Worm (Caenorhabditis elegans) whole organism, L4/young adult: ENCODE data around the gene K03D3.5.
"Not testable (repeated sequence)": the region's sequence is repeated elsewhere in the genome, so short reads cannot be mapped to it uniquely, and the experiment has no call there.

Experiments used
- W03F9.2 ChIP-seq: fragments of 150-350 bp; optimal IDR thresholded peaks from 2 replicates; lab custom pipeline; 2014; ENCODE audit warnings: missing biosample characterization, missing genetic modification characterization
- dao-5 ChIP-seq: sonication (generic microtip); optimal IDR thresholded peaks from 2 replicates; lab custom pipeline; 2016; ENCODE audit warnings: missing genotype, missing genetic modification characterization, moderate library complexity, missing compliant biosample characterization
- him-1 ChIP-seq: sonication (generic microtip); optimal IDR thresholded peaks from 2 replicates; lab custom pipeline; 2016; ENCODE audit warnings: missing genotype, missing genetic modification reagents, missing genetic modification characterization, missing compliant biosample characterization

K03D3.5 gene

DNA sequence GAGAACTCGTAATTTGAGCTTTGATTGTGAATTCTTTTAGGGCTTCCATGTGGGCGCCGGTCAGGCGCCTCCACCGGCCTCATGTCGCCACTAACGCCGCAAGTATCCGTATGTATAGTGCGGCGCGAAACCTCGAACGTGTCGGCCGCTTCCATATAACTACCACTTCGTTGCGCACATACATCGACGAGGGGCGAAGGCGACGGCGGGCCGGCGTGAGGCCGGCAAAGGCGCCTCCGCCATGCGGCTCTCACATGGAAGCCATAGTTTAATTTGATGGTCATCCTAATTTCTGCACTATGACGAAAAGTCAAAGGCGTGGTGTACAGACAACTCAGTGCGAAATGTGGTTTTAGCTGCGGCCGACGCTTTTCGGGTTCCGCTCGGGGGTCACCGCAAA lies 10.2 kb downstream of the K03D3.5 start:
- TF ChIP-seq dao-5 (no peak), him-1 (no peak), W03F9.2 (no peak)

DNA sequence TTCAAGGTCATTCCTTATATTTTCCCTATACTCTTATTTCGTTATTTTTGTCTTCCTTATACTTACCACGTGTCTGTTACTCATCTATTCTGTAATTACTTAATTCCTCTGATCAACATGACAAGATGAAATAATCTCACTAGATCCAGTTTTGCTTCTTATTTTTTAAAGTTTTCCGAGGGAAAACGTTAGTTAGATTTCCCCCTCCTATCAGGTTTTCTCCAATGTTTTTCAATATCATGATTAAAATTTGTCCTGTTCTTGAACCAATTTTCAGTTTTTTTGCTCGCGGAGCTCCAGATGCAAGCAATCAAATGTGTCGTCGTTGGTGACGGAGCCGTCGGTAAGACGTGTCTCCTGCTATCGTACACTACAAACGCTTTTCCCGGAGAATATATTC lies 12.4 kb downstream of the K03D3.5 start, which contains the start of gene rac-2:
TSS of gene rac-2 (plus strand) at position 301 of the 400 bp plus-strand sequence.
- not testable (repeated sequence) for TF ChIP-seq him-1, dao-5, W03F9.2

DNA sequence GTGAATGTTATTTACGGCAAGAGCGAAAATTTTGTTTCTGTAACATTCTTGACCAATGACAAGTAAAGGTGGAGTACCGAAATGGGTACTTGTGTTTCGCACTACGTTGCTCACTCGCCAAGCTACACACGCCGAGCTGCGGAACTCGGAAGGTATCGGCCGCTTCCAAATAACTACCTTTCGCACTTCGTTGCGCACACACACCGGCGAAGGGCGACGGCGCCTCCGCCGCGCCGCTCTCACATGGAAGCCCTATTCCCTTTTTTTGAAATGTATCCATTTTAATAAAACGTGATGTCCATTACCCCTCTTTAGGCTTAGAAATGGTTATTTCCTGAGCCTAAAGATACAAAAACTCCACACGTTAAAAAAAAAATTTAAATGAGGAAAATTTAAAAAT lies 13.4 kb downstream of the K03D3.5 start:
- TF ChIP-seq dao-5 (no peak), him-1 (no peak), W03F9.2 (no peak)

DNA sequence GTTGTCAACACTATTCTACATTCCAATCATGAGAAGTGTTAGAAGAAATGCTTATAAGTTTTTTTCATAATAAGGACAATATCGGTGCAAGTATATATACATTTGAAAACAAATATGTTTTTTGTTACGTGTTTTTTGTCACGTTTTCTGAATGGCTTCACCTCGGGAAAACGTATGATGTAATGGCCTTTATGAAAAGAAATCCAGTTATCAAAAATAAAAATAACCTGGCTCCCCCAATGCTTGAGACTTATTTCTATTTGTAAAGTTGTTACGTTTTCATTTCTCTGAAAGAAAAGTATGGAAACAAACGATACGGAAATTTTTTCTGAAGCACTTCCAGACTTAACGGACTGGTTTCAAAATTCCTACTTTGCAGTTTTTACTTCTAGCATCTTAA lies 21.5 kb downstream of the K03D3.5 start, which contains the start of gene srz-72:
TSS of gene srz-72 (plus strand) at position 301 of the 400 bp plus-strand sequence.
- TF ChIP-seq dao-5 (no peak), him-1 (no peak), W03F9.2 (no peak)

DNA sequence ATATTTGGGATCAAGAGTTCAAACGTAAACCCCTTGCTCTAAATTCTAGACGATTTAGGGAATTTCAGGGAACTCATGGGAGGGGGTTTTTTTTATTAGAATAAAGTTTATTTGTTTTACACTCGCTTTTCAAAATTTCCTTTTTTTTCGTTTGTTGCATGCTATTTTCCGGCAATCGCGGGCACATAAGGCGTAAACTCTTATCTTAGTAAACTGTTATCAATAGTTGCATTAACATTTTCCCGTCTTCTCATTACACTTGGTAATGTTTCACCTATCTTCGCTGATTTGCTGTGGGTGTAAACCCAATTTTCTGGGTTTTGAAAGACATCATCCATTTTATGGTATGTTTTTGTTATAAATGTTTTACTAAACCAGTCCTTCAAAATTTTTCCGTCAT lies 26.4 kb downstream of the K03D3.5 start:
- TF ChIP-seq W03F9.2 (no peak), him-1 (no peak), dao-5 (no peak)

DNA sequence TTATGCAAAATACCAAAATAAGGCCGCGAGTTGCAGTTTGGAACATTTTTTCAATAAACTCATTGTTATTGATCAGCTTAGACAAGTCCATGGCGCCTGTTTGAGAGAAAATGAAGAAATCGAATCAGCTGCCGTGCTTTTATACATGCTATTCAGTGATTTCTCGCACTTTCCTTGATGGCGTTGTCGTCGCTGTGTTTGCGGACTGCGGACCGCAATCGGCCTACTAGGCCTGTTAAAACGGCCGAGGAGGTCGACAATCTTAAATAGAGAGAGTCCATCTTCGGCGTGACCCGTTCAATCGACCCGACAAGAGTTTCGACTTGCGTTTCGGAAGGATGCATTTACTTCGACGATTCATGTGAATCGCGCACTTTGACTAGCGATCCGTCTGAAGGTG lies 29.6 kb downstream of the K03D3.5 start, which contains the start of gene srz-75:
TSS of gene srz-75 (minus strand) at position 101 of the 400 bp plus-strand sequence.
- no peak for TF ChIP-seq him-1
- TF ChIP-seq dao-5, result no peak
- no peak for TF ChIP-seq W03F9.2

DNA sequence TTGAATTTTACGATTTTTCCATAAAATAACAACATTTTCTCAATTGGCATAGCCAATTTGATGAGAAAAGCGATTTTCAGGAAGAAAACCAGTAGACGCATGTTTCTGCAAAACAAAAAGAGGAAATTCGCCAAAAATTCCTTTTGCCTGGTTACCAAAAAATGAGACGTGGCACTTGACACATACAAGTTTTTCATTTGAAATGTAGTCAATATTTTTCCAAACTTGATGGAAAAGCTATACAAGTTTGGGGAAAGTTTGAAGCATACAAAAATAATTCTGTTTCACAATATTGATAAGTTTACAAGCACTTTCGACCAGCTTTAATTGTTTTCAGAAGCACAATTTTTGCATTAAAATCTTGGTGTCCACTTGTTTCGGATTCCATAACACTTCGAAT lies 39.7 kb downstream of the K03D3.5 start, which contains the start of gene clec-191:
TSS of gene clec-191 (minus strand) at position 101 of the 400 bp plus-strand sequence.
- TF ChIP-seq dao-5, result no peak
- TF ChIP-seq him-1, result no peak
- TF ChIP-seq W03F9.2, result no peak

DNA sequence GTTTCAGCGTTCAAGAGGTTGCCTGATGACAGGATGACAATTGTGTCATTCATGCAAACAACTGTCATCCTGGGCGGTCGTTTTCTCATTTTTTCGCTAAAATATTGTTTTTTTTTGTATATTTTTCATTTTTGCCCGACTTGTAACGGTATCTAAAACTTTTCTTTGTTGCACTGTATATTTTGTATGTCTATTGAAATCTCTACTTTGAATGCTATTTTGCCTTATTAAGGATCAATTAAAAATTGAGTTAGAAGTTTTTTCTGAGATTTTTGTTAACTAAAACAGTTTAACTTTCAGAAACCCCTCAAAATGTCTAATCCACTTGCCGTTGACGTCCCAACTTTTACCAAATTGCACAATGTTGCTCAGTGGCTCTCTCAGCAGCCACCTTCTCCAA lies 42.4 kb downstream of the K03D3.5 start, which contains the start of gene ccch-2:
TSS of gene ccch-2 (plus strand) at position 301 of the 400 bp plus-strand sequence.
- TF ChIP-seq him-1, result no peak
- no peak for TF ChIP-seq W03F9.2
- no peak for TF ChIP-seq dao-5

DNA sequence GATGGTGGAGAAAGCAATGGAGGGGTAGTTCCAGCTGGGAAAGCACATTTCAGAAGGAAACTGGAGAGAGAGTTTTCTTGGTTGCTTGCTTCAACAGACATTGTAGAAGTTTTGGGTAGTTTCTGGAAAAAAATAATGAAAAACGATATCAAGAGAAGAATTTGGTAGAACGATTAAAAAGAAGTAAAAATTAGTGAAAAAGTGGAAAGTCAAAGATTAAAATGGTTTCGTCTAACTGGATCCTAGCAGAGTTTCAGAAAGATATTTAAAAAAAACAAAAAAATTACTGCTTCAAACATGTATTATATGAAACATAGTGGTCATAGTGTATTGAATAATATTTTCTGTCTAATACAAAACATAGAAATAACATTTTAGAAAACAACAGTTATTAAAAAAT lies 43.0 kb downstream of the K03D3.5 start, which contains the start of gene F38C2.7:
TSS of gene F38C2.7 (minus strand) at position 101 of the 400 bp plus-strand sequence.
- TF ChIP-seq W03F9.2, result no peak
- TF ChIP-seq dao-5, result no peak
- no peak for TF ChIP-seq him-1

DNA sequence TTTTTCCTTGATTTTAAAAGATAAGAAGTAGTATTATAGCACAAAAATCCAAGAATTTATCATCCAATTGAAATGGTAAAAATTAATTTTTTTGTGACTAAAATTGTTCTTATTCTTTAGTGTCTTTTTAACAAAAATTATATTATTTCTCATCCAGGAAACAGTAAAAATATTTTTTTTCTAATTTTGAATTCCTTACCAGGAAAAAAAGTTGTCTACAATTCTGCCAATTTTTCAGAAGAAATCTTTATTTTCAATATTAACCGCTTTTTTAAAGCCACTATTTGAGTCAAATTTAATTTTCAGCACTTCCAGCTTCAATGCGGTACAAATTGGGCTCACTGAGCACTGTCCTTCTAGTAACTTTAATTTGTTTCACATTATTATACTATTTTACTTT lies 49.4 kb downstream of the K03D3.5 start, which contains the start of gene F38C2.4:
TSS of gene F38C2.4 (plus strand) at position 301 of the 400 bp plus-strand sequence.
- TF ChIP-seq him-1, result no peak
- TF ChIP-seq dao-5, result no peak
- TF ChIP-seq W03F9.2, result no peak
